Fruit fly (Drosophila melanogaster) whole organism, embryonic: ENCODE measurements around the gene arx.
A peak's percentile ranks its signal among the peaks of the same experiment; 100 is the strongest.

Experiments
- Awh ChIP-seq: fragments of 200-800 bp; sonication (Bioruptor generic); IDR thresholded peaks from 2 replicates; pipeline ENCODE4, ENCODE4 v1.3.6; 2022; ENCODE audit warnings: missing biosample characterization, missing genetic modification characterization
- Bdp1 ChIP-seq: fragments of 200-800 bp; sonication (Bioruptor generic); optimal IDR thresholded peaks from 3 replicates; lab custom pipeline; 2016; ENCODE audit warnings: missing biosample characterization, missing genetic modification characterization
- CG10979 ChIP-seq: fragments of 200-800 bp; sonication (Bioruptor generic); optimal IDR thresholded peaks from 2 replicates; lab custom pipeline; 2018; ENCODE audit warnings: missing biosample characterization, mild to moderate bottlenecking, missing genetic modification characterization, moderate library complexity
- CG11504 ChIP-seq: fragments of 200-800 bp; sonication (Bioruptor generic); optimal IDR thresholded peaks from 3 replicates; lab custom pipeline; 2019; ENCODE audit warnings: missing biosample characterization, mild to moderate bottlenecking, missing genetic modification characterization, moderate library complexity
- CG11560 ChIP-seq: fragments of 200-800 bp; sonication (Bioruptor generic); IDR thresholded peaks from 3 replicates; pipeline ENCODE4 v1.3.6; 2022; ENCODE audit warnings: missing biosample characterization, missing genetic modification characterization
- CG11695 ChIP-seq: fragments of 200-800 bp; sonication (Bioruptor generic); IDR thresholded peaks from 3 replicates; pipeline ENCODE4 v1.3.6; 2022; ENCODE audit warnings: missing biosample characterization, missing genetic modification characterization
- CG12104 ChIP-seq: fragments of 200-800 bp; sonication (Bioruptor generic); optimal IDR thresholded peaks from 3 replicates; lab custom pipeline; 2016; ENCODE audit warnings: missing biosample characterization, missing genetic modification characterization
- CG13287 ChIP-seq: fragments of 200-800 bp; sonication (Bioruptor generic); IDR thresholded peaks from 2 replicates; pipeline ENCODE4 v1.3.6; 2022; ENCODE audit warnings: missing biosample characterization, missing genetic modification characterization; ENCODE audit not compliant: partially characterized antibody
- CG14710 ChIP-seq: fragments of 200-800 bp; sonication (Bioruptor generic); optimal IDR thresholded peaks from 3 replicates; lab custom pipeline; 2019; ENCODE audit warnings: missing biosample characterization, mild to moderate bottlenecking, missing genetic modification characterization, moderate library complexity
- CG17328 ChIP-seq: fragments of 200-800 bp; sonication (Bioruptor generic); IDR thresholded peaks from 2 replicates; pipeline ENCODE4 v1.3.6; 2022; ENCODE audit warnings: missing biosample characterization, missing genetic modification characterization
- CG1832 ChIP-seq: fragments of 200-800 bp; sonication (Bioruptor generic); optimal IDR thresholded peaks from 2 replicates; lab custom pipeline; 2017; ENCODE audit warnings: missing biosample characterization, mild to moderate bottlenecking, missing genetic modification characterization, inconsistent platforms
- CG18599 ChIP-seq: fragments of 200-800 bp; sonication (Bioruptor generic); optimal IDR thresholded peaks from 3 replicates; lab custom pipeline; 2017; ENCODE audit warnings: missing biosample characterization, missing genetic modification characterization, mild to moderate bottlenecking, moderate library complexity, missing genetic modification reagents
- CG33213 ChIP-seq: fragments of 200-800 bp; sonication (Bioruptor generic); optimal IDR thresholded peaks from 3 replicates; lab custom pipeline; 2016; ENCODE audit warnings: missing biosample characterization, missing genetic modification characterization
- CG43689 ChIP-seq: fragments of 200-800 bp; sonication (Bioruptor generic); IDR thresholded peaks from 2 replicates; pipeline ENCODE4 v1.3.6; 2022; ENCODE audit warnings: missing biosample characterization, missing genetic modification characterization
- CG4707 ChIP-seq: fragments of 200-800 bp; sonication (Bioruptor generic); optimal IDR thresholded peaks from 2 replicates; lab custom pipeline; 2018; ENCODE audit warnings: missing biosample characterization, mild to moderate bottlenecking, missing genetic modification characterization, moderate library complexity
- CG5180 ChIP-seq: fragments of 200-800 bp; sonication (Bioruptor generic); optimal IDR thresholded peaks from 3 replicates; lab custom pipeline; 2017; ENCODE audit warnings: missing biosample characterization, missing genetic modification characterization, mild to moderate bottlenecking, moderate library complexity, missing genetic modification reagents
- CG6791 ChIP-seq: fragments of 200-800 bp; sonication (Bioruptor generic); IDR thresholded peaks from 3 replicates; pipeline ENCODE4 v1.3.6; 2022; ENCODE audit warnings: missing biosample characterization, missing genetic modification characterization; ENCODE audit not compliant: partially characterized antibody
- CG9727 ChIP-seq: fragments of 200-800 bp; sonication (Bioruptor generic); optimal IDR thresholded peaks from 3 replicates; lab custom pipeline; 2017; ENCODE audit warnings: missing biosample characterization, mild to moderate bottlenecking, missing genetic modification characterization
- Hey ChIP-seq: fragments of 200-800 bp; sonication (Bioruptor generic); optimal IDR thresholded peaks from 3 replicates; lab custom pipeline; 2018; ENCODE audit warnings: missing biosample characterization, mild to moderate bottlenecking, missing genetic modification characterization
- Hmr ChIP-seq: fragments of 200-800 bp; sonication (Bioruptor generic); optimal IDR thresholded peaks from 3 replicates; lab custom pipeline; 2017; ENCODE audit warnings: mild to moderate bottlenecking, missing biosample characterization, missing genetic modification reagents, missing genetic modification characterization
- Mes4 ChIP-seq: fragments of 200-800 bp; sonication (Bioruptor generic); optimal IDR thresholded peaks from 2 replicates; lab custom pipeline; 2016; ENCODE audit warnings: missing biosample characterization, missing genetic modification characterization
- Tbp ChIP-seq: fragments of >200 bp; optimal IDR thresholded peaks from 2 replicates; lab custom pipeline; 2018; ENCODE audit warnings: missing biosample characterization, missing genetic modification characterization
- Usf ChIP-seq: fragments of 200-800 bp; sonication (Bioruptor generic); optimal IDR thresholded peaks from 2 replicates; lab custom pipeline; 2017; ENCODE audit warnings: missing genotype, missing biosample characterization, missing genetic modification characterization
- ac ChIP-seq: fragments of 200-800 bp; sonication (Bioruptor generic); optimal IDR thresholded peaks from 3 replicates; lab custom pipeline; 2017; ENCODE audit warnings: missing biosample characterization, mild to moderate bottlenecking, missing genetic modification characterization
- cwo ChIP-seq: fragments of 200-800 bp; sonication (Bioruptor generic); optimal IDR thresholded peaks from 3 replicates; lab custom pipeline; 2017; ENCODE audit warnings: missing biosample characterization, missing genetic modification characterization, mild to moderate bottlenecking, moderate library complexity, missing genetic modification reagents
- disco-r ChIP-seq: fragments of 200-800 bp; sonication (Bioruptor generic); optimal IDR thresholded peaks from 2 replicates; lab custom pipeline; 2016; ENCODE audit warnings: missing biosample characterization, missing genetic modification characterization
- exex ChIP-seq: fragments of 200-800 bp; sonication (Bioruptor generic); optimal IDR thresholded peaks from 4 replicates; lab custom pipeline; 2018; ENCODE audit warnings: missing biosample characterization, mild to moderate bottlenecking, missing genetic modification characterization, moderate library complexity
- grn ChIP-seq: fragments of 200-800 bp; sonication (Bioruptor generic); optimal IDR thresholded peaks from 3 replicates; lab custom pipeline; 2017; ENCODE audit warnings: missing biosample characterization, missing genetic modification characterization
- gsb-n ChIP-seq: fragments of 200-800 bp; sonication (Bioruptor generic); optimal IDR thresholded peaks from 3 replicates; lab custom pipeline; 2018; ENCODE audit warnings: missing biosample characterization, mild to moderate bottlenecking, missing genetic modification characterization
- jing ChIP-seq: fragments of 200-800 bp; sonication (Bioruptor generic); optimal IDR thresholded peaks from 2 replicates; lab custom pipeline; 2018; ENCODE audit warnings: missing biosample characterization, mild to moderate bottlenecking, missing genetic modification characterization
- mirr ChIP-seq: fragments of 200-800 bp; sonication (Bioruptor generic); optimal IDR thresholded peaks from 3 replicates; lab custom pipeline; 2018; ENCODE audit warnings: missing biosample characterization, mild to moderate bottlenecking, missing genetic modification characterization
- p53 ChIP-seq: fragments of 200-800 bp; sonication (Bioruptor generic); optimal IDR thresholded peaks from 2 replicates; lab custom pipeline; 2016; ENCODE audit warnings: missing biosample characterization, missing genetic modification characterization
- ranshi ChIP-seq: fragments of 200-800 bp; sonication (Bioruptor generic); IDR thresholded peaks from 2 replicates; pipeline ENCODE4 v1.3.6; 2022; ENCODE audit warnings: missing biosample characterization, missing genetic modification characterization
- sima ChIP-seq: fragments of 200-800 bp; sonication (Bioruptor generic); optimal IDR thresholded peaks from 2 replicates; lab custom pipeline; 2016; ENCODE audit warnings: missing biosample characterization, missing genetic modification characterization
- twi ChIP-seq: fragments of 200-800 bp; optimal IDR thresholded peaks from 2 replicates; lab custom pipeline; 2019; ENCODE audit warnings: missing biosample characterization, mild to moderate bottlenecking, missing genetic modification characterization, moderate library complexity
- z ChIP-seq: fragments of 200-800 bp; sonication (Bioruptor generic); IDR thresholded peaks from 3 replicates; pipeline ENCODE4 v1.3.6; 2022; ENCODE audit warnings: missing biosample characterization, missing genetic modification characterization
- zen2 ChIP-seq: fragments of 200-800 bp; sonication (Bioruptor generic); IDR thresholded peaks from 3 replicates; pipeline ENCODE4 v1.3.6; 2022; ENCODE audit warnings: missing biosample characterization, missing genetic modification characterization; ENCODE audit not compliant: partially characterized antibody

The arx gene

DNA sequence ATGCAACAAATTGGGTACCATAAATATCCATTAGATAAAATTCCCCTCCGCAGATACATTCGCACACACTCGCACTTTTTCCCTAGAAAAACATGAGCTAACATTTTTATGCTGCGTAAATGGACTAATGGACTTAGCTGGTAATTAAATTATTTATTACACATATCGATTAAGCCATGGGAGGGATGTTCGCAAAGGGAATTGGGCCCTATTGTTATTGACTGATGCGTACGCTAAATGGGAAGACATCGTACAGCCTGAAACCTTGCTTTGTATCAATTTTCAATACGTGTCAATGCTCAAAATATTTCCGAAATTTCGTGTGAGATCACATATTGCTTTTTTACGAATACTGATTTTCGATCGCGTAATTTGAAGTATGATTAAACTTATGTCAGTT, 23.4 kb upstream of the arx start, which contains the start of gene CG43049:
TSS of gene CG43049 (plus strand) at position 301 of the 400 bp plus-strand sequence.
- TF ChIP-seq CG43689 (GFP tag; lab: Robert Waterston, UW) (no peak), CG17328 (GFP tag; lab: Robert Waterston, UW) (no peak), twi (tag; lab: Kevin White, UChicago) (no peak), CG9727 (GFP tag; lab: Kevin White, UChicago) (no peak), ac (GFP tag; lab: Kevin White, UChicago) (no peak), CG13287 (no peak), CG11695 (GFP tag; lab: Robert Waterston, UW) (no peak), Awh (GFP tag; lab: Robert Waterston, UW) (no peak), Hmr (no peak), sima (GFP tag; lab: Kevin White, UChicago) (no peak), Usf (GFP tag; lab: Kevin White, UChicago) (no peak), CG11504 (tag; lab: Kevin White, UChicago) (no peak), gsb-n (tag; lab: Kevin White, UChicago) (no peak)
- TF ChIP-seq, all 482 proteins: peak for 0

- TF ChIP-seq CG18599 (peak; percentile 4), cwo (GFP tag; lab: Kevin White, UChicago) (peak; percentile 94), CG14710 (tag; lab: Kevin White, UChicago) (no peak), exex (tag; lab: Kevin White, UChicago) (peak; percentile 83), mirr (GFP tag; lab: Kevin White, UChicago) (peak; percentile 71), grn (GFP tag; lab: Kevin White, UChicago) (peak; percentile 82), z (no peak), CG33213 (GFP tag; lab: Kevin White, UChicago) (no peak), Tbp (GFP tag; lab: Kevin White, UChicago) (no peak)
Measured at dm6 chr3L:18922086-18922485, 20.7 kb upstream of the arx start, which contains the start of gene CG3819. Gene CG3819 (minus strand): TSS chr3L:18922108.

DNA sequence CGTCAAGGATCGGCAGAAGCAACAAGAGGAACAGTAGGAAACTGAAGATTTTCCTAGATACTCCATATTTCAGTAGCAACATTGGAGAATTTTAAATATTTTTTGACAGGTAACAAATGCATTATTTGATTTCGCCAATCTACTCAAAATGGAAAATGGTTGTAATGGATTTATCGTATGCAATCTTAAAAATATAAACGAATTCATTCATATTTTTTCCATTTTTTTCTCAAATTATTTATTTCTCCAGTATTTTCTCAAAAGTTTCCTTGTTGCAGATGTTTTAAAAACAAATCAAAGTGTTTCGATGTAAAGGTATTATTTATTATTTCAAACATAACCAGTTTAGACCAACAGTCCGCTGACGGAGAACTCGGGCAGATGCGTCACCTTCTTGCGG, 18.9 kb upstream of the arx start, which contains the start of gene CG18223:
TSS of gene CG18223 (minus strand) at position 101 of the 400 bp plus-strand sequence.
- TF ChIP-seq CG6791 (GFP tag; lab: Robert Waterston, UW) = no peak
- TF ChIP-seq CG12104 (GFP tag; lab: Kevin White, UChicago) = no peak
- TF ChIP-seq p53 (GFP tag; lab: Kevin White, UChicago) = no peak
- TF ChIP-seq CG11560 (tag; lab: Robert Waterston, UW) = no peak
- no peak for TF ChIP-seq CG1832 (GFP tag; lab: Kevin White, UChicago)
- TF ChIP-seq CG10979 = no peak
- no peak for TF ChIP-seq jing (GFP tag; lab: Kevin White, UChicago)
- no peak for TF ChIP-seq ranshi (GFP tag; lab: Robert Waterston, UW)
- no peak for TF ChIP-seq Mes4 (GFP tag; lab: Kevin White, UChicago)
- no peak for TF ChIP-seq Bdp1
- no peak for TF ChIP-seq zen2 (GFP tag; lab: Robert Waterston, UW)

DNA sequence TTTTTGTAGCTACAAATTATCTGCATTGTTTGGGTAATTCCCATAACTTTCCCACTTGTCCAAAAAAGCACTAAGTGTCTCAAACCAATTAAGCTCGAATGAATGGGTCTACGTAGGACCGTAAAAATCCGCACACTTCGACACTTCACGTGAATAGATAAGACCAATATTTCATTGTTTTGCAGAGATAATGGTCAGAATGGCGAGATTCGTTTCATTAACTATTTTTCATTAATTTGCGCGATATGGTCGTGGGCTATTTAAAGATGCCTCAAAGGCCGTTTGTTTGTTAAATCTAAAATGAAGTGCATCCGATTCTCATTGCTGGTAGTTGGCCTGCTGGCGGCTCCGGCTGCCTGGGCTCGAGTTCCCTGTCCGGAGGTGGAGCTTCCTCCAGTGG, 15.9 kb upstream of the arx start, which contains the start of gene CG6839:
TSS of gene CG6839 (plus strand) at position 301 of the 400 bp plus-strand sequence.
- TF ChIP-seq disco-r (GFP tag; lab: Kevin White, UChicago) (no peak), cwo (GFP tag; lab: Kevin White, UChicago) (peak; percentile 18), CG5180 (GFP tag; lab: Kevin White, UChicago) (no peak), Hey (tag; lab: Kevin White, UChicago) (peak; percentile 29), mirr (GFP tag; lab: Kevin White, UChicago) (peak; percentile 43), exex (tag; lab: Kevin White, UChicago) (peak; percentile 75), CG4707 (GFP tag; lab: Kevin White, UChicago) (no peak)
